Fruit fly (Drosophila melanogaster) whole organism, prepupa: Measurements from ENCODE around the gene CG14053.

Experiments
- CG11762 ChIP-seq: fragments of 200-800 bp; sonication (Bioruptor generic); optimal IDR thresholded peaks from 3 replicates; lab custom pipeline; 2016; ENCODE audit warnings: missing biosample characterization, missing genetic modification characterization; ENCODE audit not compliant: insufficient read depth
- CG16779 ChIP-seq: fragments of 200-800 bp; sonication (Bioruptor generic); optimal IDR thresholded peaks from 3 replicates; lab custom pipeline; 2017; ENCODE audit warnings: missing biosample characterization, mild to moderate bottlenecking, missing genetic modification characterization
- CG6163 ChIP-seq: fragments of 200-800 bp; sonication (Bioruptor generic); IDR thresholded peaks from 3 replicates; pipeline ENCODE4 v1.3.6; 2022; ENCODE audit warnings: missing biosample characterization, missing genetic modification characterization

dm6 chrX:2225138-2225537 is 31.4 kb upstream of the CG14053 start, which contains the start of gene pcx:
- no peak for TF ChIP-seq CG11762 (GFP tag; lab: Kevin White, UChicago)
- no peak for TF ChIP-seq CG16779 (tag; lab: Kevin White, UChicago)
- no peak for TF ChIP-seq CG6163 (GFP tag; lab: Robert Waterston, UW)
